Fruit fly (Drosophila melanogaster): ENCODE data around the gene CG42717.

Gene CG42717

dm6 chr3L:15982783-15983432 lies 50.1 kb downstream of the CG42717 start, which contains the start of the genes brm and Arl1:
Gene brm (minus strand): TSS chr3L:15982869.
Gene Arl1 (plus strand): TSS chr3L:15983135.
- TF ChIP-seq zfh1 (GFP tag; IDR thresholded peaks at IDR 0.05), result peak; percentile 99
- peak; percentile 97 for TF ChIP-seq Oli (tag; optimal IDR thresholded peaks at IDR 0.05)
- TF ChIP-seq CG12942 (GFP tag; optimal IDR thresholded peaks at IDR 0.05), result peak; percentile 98
- peak; percentile 94 for TF ChIP-seq CG8388 (GFP tag; optimal IDR thresholded peaks at IDR 0.05)
- TF ChIP-seq CG7556 (GFP tag; optimal IDR thresholded peaks at IDR 0.05), result peak; percentile 95
- peak; percentile 99 for TF ChIP-seq CG2199 (GFP tag; IDR thresholded peaks at IDR 0.05)
- peak; percentile 61 for TF ChIP-seq shn (GFP tag; optimal IDR thresholded peaks at IDR 0.05)
- peak; percentile 98 for TF ChIP-seq zen (tag; optimal IDR thresholded peaks at IDR 0.05)
- peak; percentile 96 for TF ChIP-seq CG7987 (GFP tag; optimal IDR thresholded peaks at IDR 0.05)
- TF ChIP-seq pzg (GFP tag; optimal IDR thresholded peaks at IDR 0.05), result peak; percentile 67
- TF ChIP-seq gsb-n (tag; optimal IDR thresholded peaks at IDR 0.05), result no peak
- peak; percentile 92 for TF ChIP-seq CG8359 (GFP tag; optimal IDR thresholded peaks at IDR 0.05; ENCODE audit: borderline replicate concordance)
- peak; percentile 100 for TF ChIP-seq phol (tag; optimal IDR thresholded peaks at IDR 0.05)
- TF ChIP-seq NC2β (GFP tag; optimal IDR thresholded peaks at IDR 0.05), result peak; percentile 71
- TF ChIP-seq Dfd (GFP tag; optimal IDR thresholded peaks at IDR 0.05), result peak in 1 of 2 experiments; percentile 8
- peak; percentile 100 for TF ChIP-seq Ptx1 (GFP tag; IDR thresholded peaks at IDR 0.05)
- TF ChIP-seq Awh (GFP tag; IDR thresholded peaks at IDR 0.05), result peak; percentile 99
- TF ChIP-seq CG16815 (GFP tag; optimal IDR thresholded peaks at IDR 0.05), result peak; percentile 97
- peak; percentile 10 for TF ChIP-seq Kr (GFP tag; optimal IDR thresholded peaks at IDR 0.05)
- TF ChIP-seq wor (GFP tag; IDR thresholded peaks at IDR 0.05), result peak; percentile 98
- no peak for TF ChIP-seq CG34224 (GFP tag; IDR thresholded peaks at IDR 0.05; ENCODE audit: partially characterized antibody)
- TF ChIP-seq Mrtf (GFP tag; IDR thresholded peaks at IDR 0.05), result peak; percentile 99
- peak; percentile 99 for TF ChIP-seq B-H1 (GFP tag; IDR thresholded peaks at IDR 0.05)
- TF ChIP-seq PHDP (tag; optimal IDR thresholded peaks at IDR 0.05), result peak; percentile 98
- TF ChIP-seq Drgx (GFP tag; IDR thresholded peaks at IDR 0.05), result peak; percentile 99
- peak; percentile 98 for TF ChIP-seq Gsc (GFP tag; IDR thresholded peaks at IDR 0.05)
- no peak for TF ChIP-seq zen2 (GFP tag; IDR thresholded peaks at IDR 0.05; ENCODE audit: partially characterized antibody)
- peak; percentile 97 for TF ChIP-seq Poxn (GFP tag; IDR thresholded peaks at IDR 0.05)
- TF ChIP-seq Atf3 (GFP tag; optimal IDR thresholded peaks at IDR 0.05), result peak; percentile 82
- TF ChIP-seq CG11560 (tag; IDR thresholded peaks at IDR 0.05), result peak; percentile 94
- peak; percentile 99 for TF ChIP-seq ken (GFP tag; IDR thresholded peaks at IDR 0.05)
- no peak for TF ChIP-seq hb (GFP tag; IDR thresholded peaks at IDR 0.05; ENCODE audit: partially characterized antibody)
- peak; percentile 98 for TF ChIP-seq CG31224 (GFP tag; IDR thresholded peaks at IDR 0.05)
- no peak for TF ChIP-seq bbx (GFP tag; IDR thresholded peaks at IDR 0.05; ENCODE audit: partially characterized antibody)
- TF ChIP-seq fd3F (GFP tag; optimal IDR thresholded peaks at IDR 0.05), result peak; percentile 98
- peak; percentile 54 for TF ChIP-seq Dref (GFP tag; IDR thresholded peaks at IDR 0.05)
- peak; percentile 99 for TF ChIP-seq HLH3B (GFP tag; IDR thresholded peaks at IDR 0.05)
- TF ChIP-seq ase (GFP tag; IDR thresholded peaks at IDR 0.05), result peak; percentile 99
- peak; percentile 94 for TF ChIP-seq CG6854 (GFP tag; optimal IDR thresholded peaks at IDR 0.05)
- TF ChIP-seq ara (GFP tag; IDR thresholded peaks at IDR 0.05), result peak; percentile 99
- TF ChIP-seq Deaf1 (tag; optimal IDR thresholded peaks at IDR 0.05), result peak; percentile 86
- peak; percentile 98 for TF ChIP-seq CG8924 (tag; optimal IDR thresholded peaks at IDR 0.05)
- TF ChIP-seq CG11723 (GFP tag; optimal IDR thresholded peaks at IDR 0.05), result peak; percentile 97
- peak; percentile 84 for TF ChIP-seq Jarid2 (GFP tag; optimal IDR thresholded peaks at IDR 0.05)
- peak; percentile 75 for TF ChIP-seq crc (GFP tag; optimal IDR thresholded peaks at IDR 0.05)
- TF ChIP-seq mam (GFP tag; optimal IDR thresholded peaks at IDR 0.05), result peak; percentile 93
- peak; percentile 93 for TF ChIP-seq CG2202 (tag; optimal IDR thresholded peaks at IDR 0.05)
- TF ChIP-seq Adf1 (GFP tag; IDR thresholded peaks at IDR 0.05), result peak; percentile 91
- TF ChIP-seq CG31365 (tag; optimal IDR thresholded peaks at IDR 0.05), result peak; percentile 76
- no peak for TF ChIP-seq cad (GFP tag; optimal IDR thresholded peaks at IDR 0.05)

All from whole organism, embryonic.